Fruit fly (Drosophila melanogaster) whole organism, embryonic: ENCODE results near the gene mRpL3.
A peak's percentile ranks its signal among the peaks of the same experiment; 100 is the strongest.

Experiments used
- Atf3 ChIP-seq: fragments of 200-800 bp; sonication (Bioruptor generic); optimal IDR thresholded peaks from 3 replicates; lab custom pipeline; 2016; ENCODE audit warnings: missing biosample characterization, missing genetic modification characterization
- B-H1 ChIP-seq: fragments of 200-800 bp; sonication (Bioruptor generic); IDR thresholded peaks from 3 replicates; pipeline ENCODE4 v1.3.6; 2022; ENCODE audit warnings: missing biosample characterization, missing genetic modification characterization
- CG10565 ChIP-seq: fragments of 200-800 bp; sonication (Bioruptor generic); optimal IDR thresholded peaks from 3 replicates; lab custom pipeline; 2016; ENCODE audit warnings: missing biosample characterization, mild to moderate bottlenecking, missing genetic modification characterization
- CG11695 ChIP-seq: fragments of 200-800 bp; sonication (Bioruptor generic); IDR thresholded peaks from 3 replicates; pipeline ENCODE4 v1.3.6; 2022; ENCODE audit warnings: missing biosample characterization, missing genetic modification characterization
- CG12071 ChIP-seq: fragments of 200-800 bp; sonication (Bioruptor generic); optimal IDR thresholded peaks from 3 replicates; lab custom pipeline; 2018; ENCODE audit warnings: missing biosample characterization, mild to moderate bottlenecking, missing genetic modification characterization
- CG12155 ChIP-seq: fragments of 200-800 bp; sonication (Bioruptor generic); optimal IDR thresholded peaks from 3 replicates; lab custom pipeline; 2016; ENCODE audit warnings: missing biosample characterization, missing genetic modification characterization
- CG13775 ChIP-seq: fragments of 200-800 bp; sonication (Bioruptor generic); optimal IDR thresholded peaks from 3 replicates; lab custom pipeline; 2017; ENCODE audit warnings: missing biosample characterization, mild to moderate bottlenecking, missing genetic modification characterization
- CG14710 ChIP-seq: fragments of 200-800 bp; sonication (Bioruptor generic); optimal IDR thresholded peaks from 3 replicates; lab custom pipeline; 2019; ENCODE audit warnings: missing biosample characterization, mild to moderate bottlenecking, missing genetic modification characterization, moderate library complexity
- CG16779 ChIP-seq: fragments of 200-800 bp; sonication (Bioruptor generic); IDR thresholded peaks from 2 replicates; pipeline ENCODE4 v1.3.6; 2022; ENCODE audit warnings: missing biosample characterization, missing genetic modification characterization
- CG16863 ChIP-seq: fragments of 200-800 bp; sonication (Bioruptor generic); optimal IDR thresholded peaks from 3 replicates; lab custom pipeline; 2016; ENCODE audit warnings: missing biosample characterization, missing genetic modification characterization
- CG1792 ChIP-seq: fragments of 200-800 bp; sonication (Bioruptor generic); optimal IDR thresholded peaks from 2 replicates; lab custom pipeline; 2016; ENCODE audit warnings: missing biosample characterization, missing genetic modification characterization
- CG18262 ChIP-seq: fragments of 200-800 bp; optimal IDR thresholded peaks from 3 replicates; lab custom pipeline; 2019; ENCODE audit warnings: missing biosample characterization, mild to moderate bottlenecking, missing genetic modification characterization, moderate library complexity
- CG18619 ChIP-seq: fragments of 200-800 bp; sonication (Bioruptor generic); optimal IDR thresholded peaks from 3 replicates; lab custom pipeline; 2017; ENCODE audit warnings: missing biosample characterization, mild to moderate bottlenecking, missing genetic modification characterization
- CG2202 ChIP-seq: fragments of 200-800 bp; sonication (Bioruptor generic); optimal IDR thresholded peaks from 2 replicates; lab custom pipeline; 2018; ENCODE audit warnings: missing biosample characterization, mild to moderate bottlenecking, missing genetic modification characterization
- CG4360 ChIP-seq: fragments of 200-800 bp; sonication (Bioruptor generic); IDR thresholded peaks from 2 replicates; pipeline ENCODE4 v1.3.6; 2022; ENCODE audit warnings: missing biosample characterization, missing genetic modification characterization
- CG4617 ChIP-seq: fragments of 200-800 bp; sonication (Bioruptor generic); optimal IDR thresholded peaks from 3 replicates; lab custom pipeline; 2016; ENCODE audit warnings: missing biosample characterization, missing genetic modification characterization, borderline replicate concordance
- CG6654 ChIP-seq: fragments of 200-800 bp; sonication (Bioruptor generic); optimal IDR thresholded peaks from 2 replicates; lab custom pipeline; 2017; ENCODE audit warnings: missing biosample characterization, mild to moderate bottlenecking, missing genetic modification characterization
- CG6854 ChIP-seq: fragments of 200-800 bp; sonication (Bioruptor generic); optimal IDR thresholded peaks from 3 replicates; lab custom pipeline; 2017; ENCODE audit warnings: missing biosample characterization, mild to moderate bottlenecking, missing genetic modification characterization
- CG7372 ChIP-seq: fragments of 200-800 bp; sonication (Bioruptor generic); IDR thresholded peaks from 2 replicates; pipeline ENCODE4 v1.3.6; 2022; ENCODE audit warnings: missing biosample characterization, missing genetic modification characterization
- CG8290 ChIP-seq, 3 experiments: fragments of 200-800 bp; sonication (Bioruptor generic); optimal IDR thresholded peaks; 2 replicates each; lab custom pipeline; 2016 to 2019; ENCODE audit warnings: missing biosample characterization in 3 of 3, missing genetic modification characterization in 3 of 3, mild to moderate bottlenecking in 2 of 3, moderate library complexity in 1 of 3
- CG8924 ChIP-seq: fragments of 200-800 bp; optimal IDR thresholded peaks from 3 replicates; lab custom pipeline; 2019; ENCODE audit warnings: missing biosample characterization, mild to moderate bottlenecking, missing genetic modification characterization, moderate library complexity
- D ChIP-seq, 2 experiments: fragments of 200-800 bp in 1 of 2; fragments of >200 bp in 1 of 2; sonication (Bioruptor generic) in 1 of 2; optimal IDR thresholded peaks; 2 replicates in 1 of 2; 3 replicates in 1 of 2; lab custom pipeline; 2017; ENCODE audit warnings: mild to moderate bottlenecking in 1 of 2, missing biosample characterization in 1 of 2, missing genetic modification characterization in 1 of 2, missing genetic modification reagents in 1 of 2
- Drgx ChIP-seq: fragments of 200-800 bp; sonication (Bioruptor generic); IDR thresholded peaks from 2 replicates; pipeline ENCODE4 v1.3.6; 2022; ENCODE audit warnings: missing biosample characterization, missing genetic modification characterization
- Eip74EF ChIP-seq, 2 experiments: fragments of 200-800 bp in 1 of 2; fragments of >200 bp in 1 of 2; sonication (Bioruptor generic) in 1 of 2; optimal IDR thresholded peaks; 2 replicates each; lab custom pipeline; 2017 to 2019; ENCODE audit warnings: missing biosample characterization in 2 of 2, missing genetic modification characterization in 2 of 2, mild to moderate bottlenecking in 1 of 2, moderate library complexity in 1 of 2
- GATAe ChIP-seq: fragments of 200-800 bp; sonication (Bioruptor generic); conservative IDR thresholded peaks from 2 replicates; pipeline ENCODE4 v1.3.6; 2022; ENCODE audit warnings: missing biosample characterization, missing genetic modification characterization
- Hr39 ChIP-seq: fragments of >200 bp; optimal IDR thresholded peaks from 2 replicates; lab custom pipeline; 2017
- Hr51 ChIP-seq, 2 experiments: fragments of 200-800 bp; sonication (Bioruptor generic); optimal IDR thresholded peaks; 2 replicates in 1 of 2; 3 replicates in 1 of 2; lab custom pipeline; 2016 to 2018; ENCODE audit warnings: missing biosample characterization in 2 of 2, missing genetic modification characterization in 2 of 2, mild to moderate bottlenecking in 1 of 2, moderate library complexity in 1 of 2
- Hr78 ChIP-seq, 2 experiments: fragments of 200-800 bp in 1 of 2; fragments of >200 bp in 1 of 2; sonication (Bioruptor generic) in 1 of 2; optimal IDR thresholded peaks; 2 replicates each; lab custom pipeline; 2017 to 2019; ENCODE audit warnings: missing biosample characterization in 2 of 2, missing genetic modification characterization in 2 of 2, mild to moderate bottlenecking in 1 of 2, moderate library complexity in 1 of 2
- Kr ChIP-seq: fragments of 200-800 bp; sonication (Bioruptor generic); optimal IDR thresholded peaks from 2 replicates; lab custom pipeline; 2017; ENCODE audit warnings: missing biosample characterization, mild to moderate bottlenecking, missing genetic modification characterization
- MTF-1 ChIP-seq: fragments of 200-800 bp; sonication (Bioruptor generic); optimal IDR thresholded peaks from 2 replicates; lab custom pipeline; 2018; ENCODE audit warnings: missing biosample characterization, mild to moderate bottlenecking, missing genetic modification characterization, borderline replicate concordance
- Myb ChIP-seq: fragments of 200-800 bp; sonication (Bioruptor generic); optimal IDR thresholded peaks from 2 replicates; lab custom pipeline; 2016; ENCODE audit warnings: missing biosample characterization, missing genetic modification characterization
- NFAT ChIP-seq: fragments of 200-800 bp; sonication (Bioruptor generic); IDR thresholded peaks from 2 replicates; pipeline ENCODE4 v1.3.6; 2022; ENCODE audit warnings: missing biosample characterization, missing genetic modification characterization
- Neu2 ChIP-seq: fragments of 200-800 bp; sonication (Bioruptor generic); optimal IDR thresholded peaks from 3 replicates; lab custom pipeline; 2016; ENCODE audit warnings: missing biosample characterization, missing genetic modification characterization, borderline replicate concordance
- TFAM ChIP-seq: fragments of 200-800 bp; sonication (Bioruptor generic); optimal IDR thresholded peaks from 2 replicates; lab custom pipeline; 2017; ENCODE audit warnings: missing biosample characterization, missing genetic modification characterization, inconsistent platforms
- chinmo ChIP-seq: fragments of 200-800 bp; sonication (Bioruptor generic); IDR thresholded peaks from 4 replicates; pipeline ENCODE4 v1.3.6; 2022; ENCODE audit warnings: missing biosample characterization, missing genetic modification characterization; ENCODE audit not compliant: partially characterized antibody
- gro ChIP-seq: fragments of 200-800 bp; sonication (Bioruptor generic); optimal IDR thresholded peaks from 2 replicates; lab custom pipeline; 2016; ENCODE audit warnings: missing biosample characterization, missing genetic modification characterization
- h ChIP-seq: fragments of >200 bp; optimal IDR thresholded peaks from 2 replicates; lab custom pipeline; 2017
- jigr1 ChIP-seq: fragments of 200-800 bp; sonication (Bioruptor generic); IDR thresholded peaks from 3 replicates; pipeline ENCODE4 v1.3.6; 2022; ENCODE audit warnings: missing biosample characterization, missing genetic modification characterization
- kni ChIP-seq: fragments of 200-800 bp; sonication (Bioruptor generic); optimal IDR thresholded peaks from 3 replicates; lab custom pipeline; 2017; ENCODE audit warnings: mild to moderate bottlenecking, missing biosample characterization, missing genetic modification reagents, missing genetic modification characterization
- nau ChIP-seq: fragments of 200-800 bp; sonication (Bioruptor generic); optimal IDR thresholded peaks from 3 replicates; lab custom pipeline; 2017; ENCODE audit warnings: missing biosample characterization, mild to moderate bottlenecking, missing genetic modification characterization, missing genetic modification reagents
- pb ChIP-seq: fragments of 200-800 bp; sonication (Bioruptor generic); optimal IDR thresholded peaks from 3 replicates; lab custom pipeline; 2016; ENCODE audit warnings: missing biosample characterization, missing genetic modification characterization
- ro ChIP-seq: fragments of 200-800 bp; sonication (Bioruptor generic); IDR thresholded peaks from 2 replicates; pipeline ENCODE4 v1.3.6; 2022; ENCODE audit warnings: missing biosample characterization, missing genetic modification characterization
- sens-2 ChIP-seq: fragments of 200-800 bp; sonication (Bioruptor generic); IDR thresholded peaks from 2 replicates; pipeline ENCODE4 v1.3.6; 2022; ENCODE audit warnings: missing biosample characterization, missing genetic modification characterization
- sima ChIP-seq: fragments of 200-800 bp; sonication (Bioruptor generic); optimal IDR thresholded peaks from 2 replicates; lab custom pipeline; 2016; ENCODE audit warnings: missing biosample characterization, missing genetic modification characterization
- sug ChIP-seq: fragments of 200-800 bp; optimal IDR thresholded peaks from 2 replicates; lab custom pipeline; 2019; ENCODE audit warnings: missing biosample characterization, mild to moderate bottlenecking, missing genetic modification characterization, moderate library complexity
- tap ChIP-seq: fragments of 200-800 bp; optimal IDR thresholded peaks from 3 replicates; lab custom pipeline; 2019; ENCODE audit warnings: missing biosample characterization, mild to moderate bottlenecking, missing genetic modification characterization, moderate library complexity
- tup ChIP-seq: fragments of 200-800 bp; sonication (Bioruptor generic); optimal IDR thresholded peaks from 2 replicates; lab custom pipeline; 2016; ENCODE audit warnings: missing biosample characterization, mild to moderate bottlenecking, missing genetic modification characterization, moderate library complexity
- unc-4 ChIP-seq: fragments of 200-800 bp; sonication (Bioruptor generic); IDR thresholded peaks from 2 replicates; pipeline ENCODE4 v1.3.6; 2022; ENCODE audit warnings: missing biosample characterization, missing genetic modification characterization; ENCODE audit not compliant: partially characterized antibody

Gene mRpL3

dm6 chrX:15760447-15761297 lies at the start of gene mRpL3, which contains the start of gene Graf (continued):
- TF ChIP-seq CG2202 (no peak), unc-4 (GFP tag; lab: Robert Waterston, UW) (peak; percentile 80), CG8924 (peak; percentile 30), CG11695 (GFP tag; lab: Robert Waterston, UW) (0 out of 3 replicates have a peak, but pooled peaks have one; percentile 22), tap (no peak), h (lab: Kevin White, UChicago) (no peak), sens-2 (GFP tag; lab: Robert Waterston, UW) (no peak), Hr78 (GFP tag; optimal IDR thresholded peaks at IDR 0.05; lab: Kevin White, UChicago) (peak in 1 of 2 experiments; percentile 23), CG4617 (no peak), CG6854 (no peak), Eip74EF (GFP tag; optimal IDR thresholded peaks at IDR 0.05; lab: Kevin White, UChicago) (no peak), ro (GFP tag; lab: Robert Waterston, UW) (no peak), CG18262 (tag; lab: Kevin White, UChicago) (no peak), gro (no peak), Hr51 (GFP tag; optimal IDR thresholded peaks at IDR 0.05; lab: Kevin White, UChicago) (no peak), CG1792 (GFP tag; lab: Kevin White, UChicago) (no peak), CG8290 (GFP tag; optimal IDR thresholded peaks at IDR 0.05; lab: Kevin White, UChicago) (no peak), CG8290 (tag; optimal IDR thresholded peaks at IDR 0.05; lab: Kevin White, UChicago) (no peak), CG14710 (peak; percentile 41), CG12071 (GFP tag; lab: Kevin White, UChicago) (no peak), tup (GFP tag; lab: Kevin White, UChicago) (no peak), Neu2 (GFP tag; lab: Kevin White, UChicago) (no peak), jigr1 (no peak), pb (GFP tag; lab: Kevin White, UChicago) (no peak), Kr (GFP tag; lab: Kevin White, UChicago) (no peak), TFAM (GFP tag; lab: Kevin White, UChicago) (no peak), chinmo (peak; percentile 94), kni (no peak), B-H1 (GFP tag; lab: Robert Waterston, UW) (no peak), GATAe (GFP tag; lab: Robert Waterston, UW) (no peak), CG16863 (GFP tag; lab: Kevin White, UChicago) (no peak), CG12155 (GFP tag; lab: Kevin White, UChicago) (no peak), CG10565 (no peak), Atf3 (GFP tag; lab: Kevin White, UChicago) (no peak), sima (no peak), CG18619 (GFP tag; lab: Kevin White, UChicago) (no peak), CG7372 (GFP tag; lab: Robert Waterston, UW) (no peak), nau (GFP tag; lab: Kevin White, UChicago) (no peak), Myb (no peak), MTF-1 (no peak), CG4360 (GFP tag; lab: Robert Waterston, UW) (no peak), D (optimal IDR thresholded peaks at IDR 0.05; lab: Kevin White, UChicago) (no peak), D (GFP tag; optimal IDR thresholded peaks at IDR 0.05; lab: Kevin White, UChicago) (no peak), sug (tag; lab: Kevin White, UChicago) (no peak), CG13775 (GFP tag; lab: Kevin White, UChicago) (peak; percentile 5), CG16779 (GFP tag; lab: Robert Waterston, UW) (no peak), CG6654 (GFP tag; lab: Kevin White, UChicago) (no peak), Hr39 (lab: Kevin White, UChicago) (no peak), NFAT (no peak), Drgx (GFP tag; lab: Robert Waterston, UW) (no peak)
